Worm (Caenorhabditis elegans): ENCODE results near the gene grl-14.

The grl-14 gene

ce11 chrV:20782188-20782587 lies 43.2 kb upstream of the grl-14 start:
- TF ChIP-seq lin-13 (GFP tag; optimal IDR thresholded peaks at IDR 0.05) (no peak), nhr-11 (tag; optimal IDR thresholded peaks at IDR 0.05) (peak; percentile 11), tbx-2 (tag; optimal IDR thresholded peaks at IDR 0.05) (peak; percentile 74), lin-39 (tag; optimal IDR thresholded peaks at IDR 0.05) (no peak), nhr-28 (tag; optimal IDR thresholded peaks at IDR 0.05) (no peak), lin-35 (GFP tag; optimal IDR thresholded peaks at IDR 0.05) (peak in 1 of 2 experiments; percentile 33), unc-86 (tag; optimal IDR thresholded peaks at IDR 0.05) (peak; percentile 73), Y116A8C.19 (tag; optimal IDR thresholded peaks at IDR 0.05; ENCODE audit: borderline replicate concordance) (no peak), skn-1 (tag; optimal IDR thresholded peaks at IDR 0.05) (peak; percentile 27), nhr-71 (tag; optimal IDR thresholded peaks at IDR 0.05) (peak; percentile 91), nhr-12 (tag; optimal IDR thresholded peaks at IDR 0.05) (no peak), dsc-1 (tag; optimal IDR thresholded peaks at IDR 0.05) (peak; percentile 57), nhr-47 (tag; optimal IDR thresholded peaks at IDR 0.05) (peak; percentile 80), swsn-7 (tag; optimal IDR thresholded peaks at IDR 0.05) (peak; percentile 72), nhr-20 (tag; optimal IDR thresholded peaks at IDR 0.05) (peak; percentile 84), hlh-17 (GFP tag; optimal IDR thresholded peaks at IDR 0.05; ENCODE audit: borderline replicate concordance) (no peak), irx-1 (tag; optimal IDR thresholded peaks at IDR 0.05) (peak; percentile 18), sptf-1 (tag; optimal IDR thresholded peaks at IDR 0.05) (no peak), egl-13 (tag; optimal IDR thresholded peaks at IDR 0.05) (peak; percentile 56), lin-14 (GFP tag; optimal IDR thresholded peaks at IDR 0.05) (peak; percentile 93), elt-2 (tag; optimal IDR thresholded peaks at IDR 0.05) (no peak), dpl-1 (GFP tag; optimal IDR thresholded peaks at IDR 0.05) (peak in 1 of 3 experiments; percentile 38), blmp-1 (tag; optimal IDR thresholded peaks at IDR 0.05) (no peak), rnt-1 (tag; optimal IDR thresholded peaks at IDR 0.05) (peak; percentile 1), isw-1 (GFP tag; IDR thresholded peaks at IDR 0.05) (peak; percentile 30), grh-1 (GFP tag; IDR thresholded peaks at IDR 0.05) (no peak), unc-30 (tag; optimal IDR thresholded peaks at IDR 0.05) (no peak), nhr-85 (tag) (no peak), C04F5.9 (tag; optimal IDR thresholded peaks at IDR 0.05) (no peak), fkh-4 (tag; optimal IDR thresholded peaks at IDR 0.05; ENCODE audit: borderline replicate concordance) (no peak), ama-1 (optimal IDR thresholded peaks at IDR 0.05) (peak; percentile 30), mef-2 (tag; optimal IDR thresholded peaks at IDR 0.05) (peak; percentile 52), ceh-63 (GFP tag; optimal IDR thresholded peaks at IDR 0.05) (no peak), lsy-2 (tag; optimal IDR thresholded peaks at IDR 0.05) (peak; percentile 60 to 67), nhr-77 (tag; optimal IDR thresholded peaks at IDR 0.05) (no peak), fkh-8 (tag; optimal IDR thresholded peaks at IDR 0.05) (peak; percentile 93), efl-3 (GFP tag; optimal IDR thresholded peaks at IDR 0.05) (no peak), hpl-2 (GFP tag; optimal IDR thresholded peaks at IDR 0.05) (no peak), pqm-1 (tag; optimal IDR thresholded peaks at IDR 0.05) (no peak), nhr-84 (tag; optimal IDR thresholded peaks at IDR 0.05) (no peak), hlh-4 (tag; optimal IDR thresholded peaks at IDR 0.05) (no peak), ceh-90 (tag; optimal IDR thresholded peaks at IDR 0.05) (no peak), efl-1 (optimal IDR thresholded peaks at IDR 0.05) (peak in 1 of 2 experiments; percentile 28), efl-1 (GFP tag; optimal IDR thresholded peaks at IDR 0.05 in 1 of 2) (peak in 1 of 2 experiments; percentile 9), nhr-237 (tag; optimal IDR thresholded peaks at IDR 0.05) (no peak), pax-3 (tag; optimal IDR thresholded peaks at IDR 0.05) (no peak), ceh-82 (tag; optimal IDR thresholded peaks at IDR 0.05) (peak; percentile 23 to 84 (median 38)), mab-9 (GFP tag; IDR thresholded peaks at IDR 0.05) (no peak; the same call in 1 of the 2 replicates), unc-130 (tag; optimal IDR thresholded peaks at IDR 0.05) (no peak), lir-3 (tag; optimal IDR thresholded peaks at IDR 0.05; ENCODE audit: poor library complexity) (no peak), F16B12.6 (tag; optimal IDR thresholded peaks at IDR 0.05) (no peak), lin-15B (tag; optimal IDR thresholded peaks at IDR 0.05) (no peak), tlp-1 (tag; optimal IDR thresholded peaks at IDR 0.05) (no peak), zip-4 (GFP tag; optimal IDR thresholded peaks at IDR 0.05) (no peak)

All from whole organism, L1 larva.